Worm (Caenorhabditis elegans) whole organism, dauer: Measurements from ENCODE around the gene B0563.6.

ENCODE experiments used
- unc-62 ChIP-seq: sonication (generic microtip); optimal IDR thresholded peaks from 2 replicates; lab custom pipeline; 2017; ENCODE audit warnings: missing biosample characterization, missing genetic modification reagents, missing genetic modification characterization

The B0563.6 gene

DNA sequence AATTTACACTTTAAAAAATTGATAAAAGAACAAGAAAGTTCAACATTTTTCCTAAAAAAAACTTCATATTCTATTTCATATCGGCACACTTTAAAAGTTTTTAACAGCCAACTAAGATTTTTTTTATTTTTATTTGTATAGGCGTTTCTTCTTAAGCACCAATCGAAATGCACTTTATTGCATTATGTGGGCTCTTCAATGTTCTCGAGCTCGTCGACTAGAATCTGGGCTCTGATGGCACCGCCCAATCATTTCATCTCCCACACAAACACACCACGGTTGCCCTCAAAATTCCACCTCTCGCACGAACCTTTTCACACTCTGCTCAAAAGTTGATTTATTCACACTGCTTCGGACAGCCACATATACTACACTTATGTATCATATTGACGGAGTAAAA lies at the start of gene B0563.6:
B0563.6 (plus strand) TSS at position 301 of the 400 bp plus-strand sequence.
- no peak for TF ChIP-seq unc-62 (GFP tag; lab: Kevin White, UChicago)

- no peak for TF ChIP-seq unc-62 (GFP tag; lab: Kevin White, UChicago)
Observed at ce11 chrX:9088620-9089019, 48.9 kb upstream of the B0563.6 start.

- TF ChIP-seq unc-62 (GFP tag; lab: Kevin White, UChicago): no peak
Observed at ce11 chrX:9089536-9089935, 48.0 kb upstream of the B0563.6 start.

ce11 chrX:9091380-9091779 lies 46.1 kb upstream of the B0563.6 start:
- TF ChIP-seq unc-62 (GFP tag; lab: Kevin White, UChicago): no peak

- TF ChIP-seq unc-62 (GFP tag; lab: Kevin White, UChicago): no peak
Observed at ce11 chrX:9091873-9092272, 45.6 kb upstream of the B0563.6 start.

DNA sequence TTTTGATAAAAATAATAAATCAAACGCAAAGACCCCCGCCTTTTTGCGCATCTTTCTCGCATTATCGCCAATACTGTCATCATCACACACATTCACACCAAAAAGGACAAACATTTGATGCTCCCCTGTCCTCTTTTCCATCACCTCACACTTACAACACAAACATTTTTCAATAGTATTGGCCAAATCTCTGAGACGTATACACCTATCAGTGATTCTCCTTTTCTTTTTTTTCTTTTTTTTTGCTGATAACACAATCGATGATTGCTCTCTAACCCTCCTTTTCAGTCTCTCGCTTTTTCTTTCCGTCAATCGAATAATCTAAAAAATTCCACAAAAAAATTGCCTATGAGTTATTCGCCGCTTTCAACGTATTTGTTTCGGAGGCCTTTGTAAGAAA lies 40.6 kb upstream of the B0563.6 start:
- no peak for TF ChIP-seq unc-62 (GFP tag; lab: Kevin White, UChicago)

- no peak for TF ChIP-seq unc-62 (GFP tag; lab: Kevin White, UChicago)
Observed at ce11 chrX:9102150-9102549, 35.4 kb upstream of the B0563.6 start.

ce11 chrX:9103048-9103447 lies 34.5 kb upstream of the B0563.6 start:
- TF ChIP-seq unc-62 (GFP tag; lab: Kevin White, UChicago): no peak

ce11 chrX:9103584-9103983 lies 33.9 kb upstream of the B0563.6 start:
- TF ChIP-seq unc-62 (GFP tag; lab: Kevin White, UChicago): no peak

DNA sequence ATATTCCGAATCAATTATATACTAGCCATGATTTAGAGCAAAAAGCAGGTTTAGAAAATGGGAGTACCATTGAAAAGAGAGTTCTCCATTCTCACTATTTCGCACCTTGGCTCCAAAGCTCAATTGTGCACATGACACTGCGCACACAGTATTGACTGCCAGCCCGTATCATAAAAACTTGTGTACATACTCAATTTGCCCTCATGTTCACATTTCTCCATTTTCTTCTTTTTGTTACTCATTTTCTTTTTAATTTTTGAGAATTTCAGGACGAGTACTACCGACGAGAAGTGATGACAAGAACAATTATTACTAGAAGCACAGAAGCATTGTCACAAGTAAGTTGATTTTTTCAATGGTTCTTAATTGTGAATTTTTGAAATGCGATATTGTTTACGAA lies 33.1 kb upstream of the B0563.6 start:
- no peak for TF ChIP-seq unc-62 (GFP tag; lab: Kevin White, UChicago)

DNA sequence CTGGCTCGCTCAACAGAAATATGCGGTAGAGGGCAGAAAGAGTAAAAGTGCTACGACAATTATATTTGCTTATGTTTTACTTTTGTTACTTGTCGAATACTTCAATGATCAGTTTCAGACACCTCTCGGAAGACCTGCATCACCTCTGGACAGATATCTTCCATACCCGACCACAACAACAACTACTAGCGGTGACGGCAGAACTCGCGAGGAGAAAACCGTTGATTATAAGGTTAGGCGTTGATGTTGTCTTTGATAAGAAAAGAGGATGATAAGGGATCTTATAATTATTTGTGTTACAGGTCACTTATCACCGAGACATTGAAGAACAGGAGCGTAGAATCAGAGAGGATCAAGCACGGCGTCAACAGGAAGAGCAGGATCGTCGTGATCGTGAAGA lies 32.4 kb upstream of the B0563.6 start:
- no peak for TF ChIP-seq unc-62 (GFP tag; lab: Kevin White, UChicago)

DNA sequence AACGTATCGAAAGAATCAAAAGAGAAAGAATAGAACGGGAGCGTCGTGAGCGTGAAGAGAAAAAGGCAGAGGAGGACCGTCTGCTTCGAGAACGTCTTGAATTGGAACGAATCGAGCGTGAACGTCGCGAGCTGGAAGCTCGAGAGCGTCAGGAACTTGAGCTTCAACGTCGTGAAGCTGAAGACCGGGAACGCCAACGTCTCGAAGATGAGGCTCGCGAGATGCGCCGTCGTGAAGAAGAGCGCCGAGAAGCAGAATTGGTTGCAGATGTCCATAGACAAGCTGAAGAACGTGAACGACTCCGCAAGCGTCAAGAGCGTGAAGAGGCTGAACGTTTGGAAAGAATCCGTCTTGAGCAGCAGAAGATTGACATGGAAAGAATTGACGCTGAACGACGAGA lies 31.6 kb upstream of the B0563.6 start:
- no peak for TF ChIP-seq unc-62 (GFP tag; lab: Kevin White, UChicago)

DNA sequence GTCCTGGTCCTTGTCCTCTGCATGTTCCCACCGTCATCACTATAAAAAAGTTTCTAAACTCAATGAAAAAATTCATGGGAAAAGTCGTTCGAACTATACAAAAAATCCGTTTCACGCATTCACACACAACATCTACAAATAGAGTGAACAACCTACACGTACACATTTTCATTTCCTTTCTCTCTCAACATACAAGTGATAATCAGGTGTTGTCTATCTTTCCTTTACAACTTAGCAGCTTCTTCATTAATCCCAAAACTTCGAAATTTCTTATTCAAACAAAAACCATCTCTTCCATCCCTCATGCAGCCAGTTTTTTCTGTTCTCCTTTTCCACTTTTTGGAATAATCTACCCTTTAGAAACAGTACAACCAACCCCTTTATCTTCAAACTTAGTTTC lies 29.6 kb upstream of the B0563.6 start:
- TF ChIP-seq unc-62 (GFP tag; lab: Kevin White, UChicago): no peak

DNA sequence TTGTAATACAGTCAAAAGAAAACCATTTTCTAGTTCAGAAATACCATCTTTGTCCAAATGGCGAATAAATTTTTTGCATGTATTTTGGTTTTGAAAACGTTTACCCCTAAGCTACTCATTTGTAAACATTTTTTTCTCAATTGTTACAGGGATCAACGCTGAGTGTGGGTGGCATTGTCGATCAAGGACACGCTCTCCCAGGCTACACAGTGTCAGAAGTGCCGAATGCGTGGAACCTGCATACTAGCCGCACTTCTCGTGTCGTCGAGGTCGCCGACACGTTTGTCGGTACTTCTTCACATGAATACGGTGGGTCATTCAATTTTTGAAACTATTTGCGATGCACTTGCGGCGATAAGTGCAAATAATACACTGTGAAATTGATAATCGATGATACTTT lies 25.9 kb upstream of the B0563.6 start:
- TF ChIP-seq unc-62 (GFP tag; lab: Kevin White, UChicago): no peak

DNA sequence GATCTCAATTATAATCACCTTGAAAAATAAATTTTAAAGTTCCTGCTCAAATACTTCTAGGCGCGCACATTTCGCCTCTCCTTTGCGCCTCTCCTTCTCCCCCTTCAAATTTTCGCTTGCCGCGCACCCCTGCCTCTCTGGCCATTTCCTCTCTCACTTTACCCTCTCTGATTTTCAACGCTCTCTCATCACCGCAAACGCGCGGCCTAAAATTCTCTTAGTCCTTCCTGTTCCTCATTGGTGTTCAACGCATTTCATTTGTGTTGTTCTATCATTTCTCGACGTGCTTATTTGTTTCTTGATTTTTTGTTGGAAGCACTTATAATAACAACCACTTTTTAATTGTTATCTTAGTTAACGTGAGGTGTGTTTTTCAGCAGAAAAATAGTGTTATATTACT lies 23.7 kb upstream of the B0563.6 start, which contains the start of gene C25A11.2:
C25A11.2 (plus strand) TSS at position 238 of the 400 bp plus-strand sequence.
- TF ChIP-seq unc-62 (GFP tag; lab: Kevin White, UChicago): no peak

ce11 chrX:9117541-9117940 lies 20.0 kb upstream of the B0563.6 start:
- no peak for TF ChIP-seq unc-62 (GFP tag; lab: Kevin White, UChicago)

- no peak for TF ChIP-seq unc-62 (GFP tag; lab: Kevin White, UChicago)
Observed at ce11 chrX:9145848-9146247, 8.3 kb downstream of the B0563.6 start, which contains the start of gene B0563.5. TSS of gene B0563.5 (plus strand) at chrX:9146148.

ce11 chrX:9146953-9147352 lies 9.5 kb downstream of the B0563.6 start:
- no peak for TF ChIP-seq unc-62 (GFP tag; lab: Kevin White, UChicago)
